Fruit fly (Drosophila melanogaster) whole organism, embryonic: ENCODE results near the gene lili.

Experiments used
- Adf1 ChIP-seq: fragments of 200-800 bp; sonication (Bioruptor generic); IDR thresholded peaks from 2 replicates; pipeline ENCODE4 v1.3.6; 2022; ENCODE audit warnings: missing biosample characterization, missing genetic modification characterization
- B-H1 ChIP-seq: fragments of 200-800 bp; sonication (Bioruptor generic); IDR thresholded peaks from 3 replicates; pipeline ENCODE4 v1.3.6; 2022; ENCODE audit warnings: missing biosample characterization, missing genetic modification characterization
- Bgb ChIP-seq: fragments of 200-800 bp; sonication (Bioruptor generic); IDR thresholded peaks from 2 replicates; pipeline ENCODE4 v1.3.6; 2022; ENCODE audit warnings: missing biosample characterization, missing genetic modification characterization; ENCODE audit not compliant: partially characterized antibody
- CG11560 ChIP-seq: fragments of 200-800 bp; sonication (Bioruptor generic); IDR thresholded peaks from 3 replicates; pipeline ENCODE4 v1.3.6; 2022; ENCODE audit warnings: missing biosample characterization, missing genetic modification characterization
- CG12659 ChIP-seq: fragments of 200-800 bp; sonication (Bioruptor generic); optimal IDR thresholded peaks from 3 replicates; lab custom pipeline; 2017; ENCODE audit warnings: mild to moderate bottlenecking, missing biosample characterization, missing genetic modification reagents, missing genetic modification characterization
- CG12942 ChIP-seq: fragments of 200-800 bp; sonication (Bioruptor generic); optimal IDR thresholded peaks from 3 replicates; lab custom pipeline; 2016; ENCODE audit warnings: missing biosample characterization, missing genetic modification characterization
- CG13624 ChIP-seq: fragments of 200-800 bp; sonication (Bioruptor generic); optimal IDR thresholded peaks from 2 replicates; lab custom pipeline; 2016; ENCODE audit warnings: missing biosample characterization, missing genetic modification characterization
- CG13894 ChIP-seq: fragments of 200-800 bp; sonication (Bioruptor generic); optimal IDR thresholded peaks from 3 replicates; lab custom pipeline; 2018; ENCODE audit warnings: missing biosample characterization, mild to moderate bottlenecking, missing genetic modification characterization, moderate library complexity
- CG14965 ChIP-seq: fragments of 200-800 bp; sonication (Bioruptor generic); optimal IDR thresholded peaks from 2 replicates; lab custom pipeline; 2016; ENCODE audit warnings: missing biosample characterization, missing genetic modification characterization, borderline replicate concordance
- CG15479 ChIP-seq: fragments of 200-800 bp; sonication (Bioruptor generic); optimal IDR thresholded peaks from 3 replicates; lab custom pipeline; 2019; ENCODE audit warnings: missing biosample characterization, mild to moderate bottlenecking, missing genetic modification characterization, moderate library complexity
- CG16863 ChIP-seq: fragments of 200-800 bp; sonication (Bioruptor generic); optimal IDR thresholded peaks from 3 replicates; lab custom pipeline; 2016; ENCODE audit warnings: missing biosample characterization, missing genetic modification characterization
- CG17912 ChIP-seq: fragments of 200-800 bp; sonication (Bioruptor generic); optimal IDR thresholded peaks from 2 replicates; lab custom pipeline; 2018; ENCODE audit warnings: missing biosample characterization, mild to moderate bottlenecking, missing genetic modification characterization
- CG43689 ChIP-seq: fragments of 200-800 bp; sonication (Bioruptor generic); IDR thresholded peaks from 2 replicates; pipeline ENCODE4 v1.3.6; 2022; ENCODE audit warnings: missing biosample characterization, missing genetic modification characterization
- CG5245 ChIP-seq: fragments of 200-800 bp; sonication (Bioruptor generic); optimal IDR thresholded peaks from 3 replicates; lab custom pipeline; 2016; ENCODE audit warnings: missing biosample characterization, missing genetic modification characterization
- Dll ChIP-seq: fragments of 200-800 bp; sonication (Bioruptor generic); IDR thresholded peaks from 4 replicates; pipeline ENCODE4 v1.3.6; 2022; ENCODE audit warnings: missing biosample characterization, missing genetic modification characterization; ENCODE audit not compliant: partially characterized antibody
- Doc2 ChIP-seq: fragments of 200-800 bp; sonication (Bioruptor generic); IDR thresholded peaks from 2 replicates; pipeline ENCODE4 v1.3.6; 2022; ENCODE audit warnings: missing biosample characterization, missing genetic modification characterization
- Dp ChIP-seq: fragments of 200-800 bp; sonication (Bioruptor generic); optimal IDR thresholded peaks from 2 replicates; lab custom pipeline; 2018; ENCODE audit warnings: missing biosample characterization, mild to moderate bottlenecking, missing genetic modification characterization, moderate library complexity
- Elba2 ChIP-seq: fragments of 200-800 bp; sonication (Bioruptor generic); optimal IDR thresholded peaks from 3 replicates; lab custom pipeline; 2016; ENCODE audit warnings: missing biosample characterization, missing genetic modification characterization
- GATAe ChIP-seq: fragments of 200-800 bp; sonication (Bioruptor generic); conservative IDR thresholded peaks from 2 replicates; pipeline ENCODE4 v1.3.6; 2022; ENCODE audit warnings: missing biosample characterization, missing genetic modification characterization
- HLH4C ChIP-seq: fragments of 200-800 bp; sonication (Bioruptor generic); IDR thresholded peaks from 3 replicates; pipeline ENCODE4 v1.3.6; 2022; ENCODE audit warnings: missing biosample characterization, missing genetic modification characterization; ENCODE audit not compliant: partially characterized antibody
- Hr39 ChIP-seq: fragments of >200 bp; optimal IDR thresholded peaks from 2 replicates; lab custom pipeline; 2017
- Lhr ChIP-seq: fragments of 200-800 bp; sonication (Bioruptor generic); optimal IDR thresholded peaks from 3 replicates; lab custom pipeline; 2017; ENCODE audit warnings: mild to moderate bottlenecking, missing biosample characterization, missing genetic modification reagents, missing genetic modification characterization
- MBD-R2 ChIP-seq: fragments of 200-800 bp; sonication (Bioruptor generic); IDR thresholded peaks from 2 replicates; pipeline ENCODE4 v1.3.6; 2022; ENCODE audit warnings: missing biosample characterization, missing genetic modification characterization
- Rx ChIP-seq: fragments of 200-800 bp; sonication (Bioruptor generic); IDR thresholded peaks from 2 replicates; pipeline ENCODE4 v1.3.6; 2022; ENCODE audit warnings: missing biosample characterization, missing genetic modification characterization
- Sry-δ ChIP-seq: fragments of 200-800 bp; sonication (Bioruptor generic); optimal IDR thresholded peaks from 2 replicates; lab custom pipeline; 2016; ENCODE audit warnings: missing biosample characterization, missing genetic modification characterization
- Vsx1 ChIP-seq: fragments of 200-800 bp; sonication (Bioruptor generic); optimal IDR thresholded peaks from 2 replicates; lab custom pipeline; 2017; ENCODE audit warnings: missing biosample characterization, mild to moderate bottlenecking, missing genetic modification characterization, missing genetic modification reagents
- ase ChIP-seq: fragments of 200-800 bp; sonication (Bioruptor generic); IDR thresholded peaks from 3 replicates; pipeline ENCODE4 v1.3.6; 2022; ENCODE audit warnings: missing biosample characterization, missing genetic modification characterization
- bowl ChIP-seq: fragments of 200-800 bp; sonication (Bioruptor generic); IDR thresholded peaks from 2 replicates; pipeline ENCODE4 v1.3.6; 2022; ENCODE audit warnings: missing biosample characterization, missing genetic modification characterization
- crol ChIP-seq: fragments of 200-800 bp; sonication (Bioruptor generic); IDR thresholded peaks from 2 replicates; pipeline ENCODE4 v1.3.6; 2022; ENCODE audit warnings: missing biosample characterization, missing genetic modification characterization
- disco-r ChIP-seq: fragments of 200-800 bp; sonication (Bioruptor generic); optimal IDR thresholded peaks from 2 replicates; lab custom pipeline; 2016; ENCODE audit warnings: missing biosample characterization, missing genetic modification characterization
- dmrt11E ChIP-seq: fragments of 200-800 bp; sonication (Bioruptor generic); optimal IDR thresholded peaks from 3 replicates; lab custom pipeline; 2018; ENCODE audit warnings: missing biosample characterization, mild to moderate bottlenecking, missing genetic modification characterization, moderate library complexity
- ems ChIP-seq: fragments of 200-800 bp; sonication (Bioruptor generic); optimal IDR thresholded peaks from 3 replicates; lab custom pipeline; 2016; ENCODE audit warnings: missing biosample characterization, missing genetic modification characterization
- fd64A ChIP-seq: fragments of 200-800 bp; sonication (Bioruptor generic); optimal IDR thresholded peaks from 3 replicates; lab custom pipeline; 2018; ENCODE audit warnings: missing biosample characterization, mild to moderate bottlenecking, missing genetic modification characterization
- gsb ChIP-seq: fragments of 200-800 bp; sonication (Bioruptor generic); IDR thresholded peaks from 2 replicates; pipeline ENCODE4 v1.3.6; 2022; ENCODE audit warnings: missing biosample characterization, missing genetic modification characterization
- hbn ChIP-seq: fragments of 200-800 bp; sonication (Bioruptor generic); IDR thresholded peaks from 2 replicates; pipeline ENCODE4 v1.3.6; 2022; ENCODE audit warnings: missing biosample characterization, missing genetic modification characterization; ENCODE audit not compliant: partially characterized antibody
- jing ChIP-seq: fragments of 200-800 bp; sonication (Bioruptor generic); optimal IDR thresholded peaks from 2 replicates; lab custom pipeline; 2018; ENCODE audit warnings: missing biosample characterization, mild to moderate bottlenecking, missing genetic modification characterization
- ranshi ChIP-seq: fragments of 200-800 bp; sonication (Bioruptor generic); IDR thresholded peaks from 2 replicates; pipeline ENCODE4 v1.3.6; 2022; ENCODE audit warnings: missing biosample characterization, missing genetic modification characterization
- run ChIP-seq: fragments of 200-800 bp; sonication (Bioruptor generic); optimal IDR thresholded peaks from 3 replicates; lab custom pipeline; 2018; ENCODE audit warnings: missing biosample characterization, mild to moderate bottlenecking, missing genetic modification characterization
- salm ChIP-seq: fragments of 200-800 bp; sonication (Bioruptor generic); optimal IDR thresholded peaks from 2 replicates; lab custom pipeline; 2018; ENCODE audit warnings: missing biosample characterization, mild to moderate bottlenecking, missing genetic modification characterization
- slou ChIP-seq: fragments of 200-800 bp; sonication (Bioruptor generic); optimal IDR thresholded peaks from 3 replicates; lab custom pipeline; 2016; ENCODE audit warnings: missing biosample characterization, missing genetic modification characterization
- sna ChIP-seq: fragments of 200-800 bp; sonication (Bioruptor generic); IDR thresholded peaks from 2 replicates; pipeline ENCODE4 v1.3.6; 2022; ENCODE audit warnings: missing biosample characterization, missing genetic modification characterization; ENCODE audit not compliant: partially characterized antibody
- tap ChIP-seq: fragments of 200-800 bp; optimal IDR thresholded peaks from 3 replicates; lab custom pipeline; 2019; ENCODE audit warnings: missing biosample characterization, mild to moderate bottlenecking, missing genetic modification characterization, moderate library complexity
- tio ChIP-seq: fragments of 200-800 bp; sonication (Bioruptor generic); optimal IDR thresholded peaks from 2 replicates; lab custom pipeline; 2017; ENCODE audit warnings: missing biosample characterization, missing genetic modification characterization, inconsistent platforms
- tll ChIP-seq, 2 experiments: fragments of 200-800 bp in 1 of 2; fragments of >200 bp in 1 of 2; sonication (Bioruptor generic) in 1 of 2; optimal IDR thresholded peaks; 2 replicates each; lab custom pipeline; 2017 to 2019; ENCODE audit warnings: missing biosample characterization in 2 of 2, missing genetic modification characterization in 2 of 2, mild to moderate bottlenecking in 1 of 2, moderate library complexity in 1 of 2
- trh ChIP-seq: fragments of 200-800 bp; sonication (Bioruptor generic); optimal IDR thresholded peaks from 2 replicates; lab custom pipeline; 2016; ENCODE audit warnings: missing biosample characterization, missing genetic modification characterization
- ttk ChIP-seq: fragments of 200-800 bp; sonication (Bioruptor generic); IDR thresholded peaks from 2 replicates; pipeline ENCODE4 v2.1.2; 2022; ENCODE audit warnings: missing biosample characterization, missing genetic modification characterization
- tx ChIP-seq: fragments of 200-800 bp; sonication (Bioruptor generic); optimal IDR thresholded peaks from 2 replicates; lab custom pipeline; 2016; ENCODE audit warnings: missing biosample characterization, missing genetic modification characterization
- wdn ChIP-seq: fragments of 200-800 bp; sonication (Bioruptor generic); IDR thresholded peaks from 2 replicates; pipeline ENCODE4 v1.3.6; 2022; ENCODE audit warnings: missing biosample characterization, missing genetic modification characterization
- zf30C ChIP-seq: fragments of 200-800 bp; sonication (Bioruptor generic); optimal IDR thresholded peaks from 3 replicates; lab custom pipeline; 2018; ENCODE audit warnings: missing biosample characterization, mild to moderate bottlenecking, missing genetic modification characterization

lili gene

dm6 chr3R:24810844-24811625, 2.8 kb downstream of the lili start (continued):
- TF ChIP-seq CG15479 (GFP tag; lab: Kevin White, UChicago) (no peak), tio (peak; percentile 79), Adf1 (GFP tag; lab: Robert Waterston, UW) (peak; percentile 65), CG43689 (GFP tag; lab: Robert Waterston, UW) (peak; percentile 81), GATAe (peak; percentile 41; the same call in 1 of the 2 replicates), CG11560 (tag; lab: Robert Waterston, UW) (peak; percentile 76; the same call in 2 of the 3 replicates), run (tag; lab: Kevin White, UChicago) (peak; percentile 59), CG12942 (GFP tag; lab: Kevin White, UChicago) (peak; percentile 79), slou (GFP tag; lab: Kevin White, UChicago) (peak; percentile 47), tx (GFP tag; lab: Kevin White, UChicago) (peak; percentile 88), dmrt11E (tag; lab: Kevin White, UChicago) (peak; percentile 40), jing (peak; percentile 76), CG13894 (peak; percentile 79), Hr39 (lab: Kevin White, UChicago) (no peak), Dp (GFP tag; lab: Kevin White, UChicago) (peak; percentile 2), gsb (peak; percentile 87), bowl (peak; percentile 65; the same call in 1 of the 2 replicates), Sry-δ (peak; percentile 48), Bgb (GFP tag; lab: Robert Waterston, UW) (no peak), crol (0 out of 2 replicates have a peak, but pooled peaks have one; percentile 21), B-H1 (GFP tag; lab: Robert Waterston, UW) (peak; percentile 87), CG12659 (GFP tag; lab: Kevin White, UChicago) (peak; percentile 92), ranshi (GFP tag; lab: Robert Waterston, UW) (peak; percentile 90), salm (tag; lab: Kevin White, UChicago) (peak; percentile 85), CG16863 (GFP tag; lab: Kevin White, UChicago) (peak; percentile 85), ttk (GFP tag; lab: Robert Waterston, UW) (peak; percentile 77), ems (GFP tag; lab: Kevin White, UChicago) (peak; percentile 93), MBD-R2 (GFP tag; lab: Robert Waterston, UW) (peak; percentile 68; the same call in 1 of the 2 replicates), CG17912 (GFP tag; lab: Kevin White, UChicago) (peak; percentile 49), CG14965 (GFP tag; lab: Kevin White, UChicago) (no peak), Lhr (GFP tag; lab: Kevin White, UChicago) (peak; percentile 41), zf30C (GFP tag; lab: Kevin White, UChicago) (no peak), wdn (GFP tag; lab: Robert Waterston, UW) (peak; percentile 81), sna (GFP tag; lab: Robert Waterston, UW) (no peak), fd64A (GFP tag; lab: Kevin White, UChicago) (peak; percentile 69), disco-r (peak; percentile 54), Dll (GFP tag; lab: Robert Waterston, UW) (no peak), tap (tag; lab: Kevin White, UChicago) (peak; percentile 90), trh (GFP tag; lab: Kevin White, UChicago) (no peak), Elba2 (no peak), HLH4C (GFP tag; lab: Robert Waterston, UW) (no peak), hbn (no peak), CG5245 (GFP tag; lab: Kevin White, UChicago) (peak; percentile 87), CG13624 (GFP tag; lab: Kevin White, UChicago) (peak; percentile 92), Vsx1 (GFP tag; lab: Kevin White, UChicago) (peak; percentile 66), ase (peak; percentile 90), Rx (peak; percentile 79), tll (GFP tag; optimal IDR thresholded peaks at IDR 0.05; lab: Kevin White, UChicago) (no peak), Doc2 (GFP tag; lab: Robert Waterston, UW) (peak; percentile 77)
